Fruit fly (Drosophila melanogaster): ENCODE data around the gene MICAL-like.
A peak's percentile ranks its signal among the peaks of the same experiment; 100 is the strongest.

MICAL-like gene

DNA sequence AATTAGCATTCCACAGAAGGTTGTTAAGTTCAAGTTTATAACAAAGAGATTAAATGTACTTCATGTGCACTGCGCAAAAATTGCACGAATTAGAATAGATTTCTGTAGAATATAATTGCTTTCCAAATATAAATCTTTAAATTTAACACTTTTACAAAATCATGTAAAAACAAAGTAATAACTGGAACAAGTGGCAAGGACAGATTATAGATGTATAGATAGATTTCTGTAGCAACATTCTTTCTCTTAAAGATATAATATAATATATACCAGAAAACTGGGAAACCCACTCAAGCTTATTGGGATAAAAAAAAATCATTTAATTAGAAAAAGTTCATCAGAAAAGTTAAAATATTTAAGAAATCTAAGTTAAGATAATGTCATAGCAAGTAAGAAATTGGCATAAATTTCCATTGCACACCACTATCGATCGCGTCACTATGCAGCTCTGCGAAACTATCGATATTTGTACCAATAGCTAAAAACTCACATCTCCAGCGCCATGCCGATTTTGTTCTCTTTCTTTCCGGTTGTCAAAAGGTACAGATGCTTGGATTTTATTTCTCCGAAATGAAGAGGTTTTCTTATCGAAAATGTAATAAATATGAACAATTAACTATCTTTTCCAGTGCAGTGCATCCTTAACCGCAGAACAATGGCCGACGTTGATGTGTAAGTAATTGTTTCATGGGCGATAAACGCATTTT is 7.9 kb upstream of the MICAL-like start, which contains the start of gene RpS12 (continued):
- TF ChIP-seq CG3919 (GFP tag; optimal IDR thresholded peaks at IDR 0.05) (peak; percentile 77), dac (GFP tag; optimal IDR thresholded peaks at IDR 0.05) (peak; percentile 3), Hr39 (GFP tag; optimal IDR thresholded peaks at IDR 0.05) (peak; percentile 75), Sox14 (GFP tag; optimal IDR thresholded peaks at IDR 0.05) (peak; percentile 54), svp (GFP tag) (peak; percentile 65), CG7368 (GFP tag; optimal IDR thresholded peaks at IDR 0.05) (peak; percentile 46), CG6276 (GFP tag; optimal IDR thresholded peaks at IDR 0.05) (peak; percentile 0), salr (GFP tag; optimal IDR thresholded peaks at IDR 0.05) (peak; percentile 60 to 66), Hr38 (GFP tag; optimal IDR thresholded peaks at IDR 0.05) (no peak), CG8632 (GFP tag; optimal IDR thresholded peaks at IDR 0.05) (peak; percentile 59)

DNA sequence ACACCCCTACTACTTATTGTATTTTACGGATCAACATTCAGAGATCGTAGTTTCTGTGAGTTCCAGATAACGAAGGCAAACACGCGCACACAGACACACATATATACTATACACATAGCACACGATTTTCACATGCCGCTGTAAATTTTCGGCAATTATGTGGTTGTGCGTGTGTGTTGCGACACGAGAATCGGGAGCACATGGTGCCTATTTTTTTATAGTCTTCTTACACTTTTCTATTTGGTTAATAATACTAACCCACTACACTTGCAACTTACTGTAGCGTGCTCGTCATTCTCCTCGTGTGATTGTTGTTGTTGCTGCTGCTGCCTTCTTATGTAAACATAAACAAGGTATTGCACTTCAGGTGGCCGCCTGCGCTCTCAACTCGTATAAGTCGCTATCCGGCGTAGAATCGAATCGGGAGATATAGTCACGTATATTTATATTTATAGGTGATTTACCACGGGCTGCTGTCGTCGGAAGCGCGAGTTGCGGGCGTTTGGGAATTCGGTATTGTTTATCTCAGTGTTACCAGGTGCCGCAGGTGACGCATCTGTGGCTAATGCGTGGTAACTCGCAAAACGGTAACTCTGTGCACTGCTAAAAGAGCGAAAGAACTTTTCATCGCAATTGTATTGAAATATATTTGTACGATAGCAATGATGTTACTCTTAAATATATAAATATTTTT is 7.2 kb upstream of the MICAL-like start, which contains the start of gene Adk2:
Adk2 (minus strand) TSS at position 529 of the 694 bp plus-strand sequence.
- no peak for TF ChIP-seq fd59A (GFP tag; optimal IDR thresholded peaks at IDR 0.05)
- no peak for TF ChIP-seq CG6276 (GFP tag; optimal IDR thresholded peaks at IDR 0.05)
- no peak for TF ChIP-seq fd85E (GFP tag; optimal IDR thresholded peaks at IDR 0.05)
- TF ChIP-seq Hr38 (GFP tag; optimal IDR thresholded peaks at IDR 0.05), result no peak
- TF ChIP-seq CG11762 (GFP tag; optimal IDR thresholded peaks at IDR 0.05; ENCODE audit: insufficient read depth), result no peak
- peak; percentile 5 for TF ChIP-seq Smox (GFP tag; optimal IDR thresholded peaks at IDR 0.05)
- TF ChIP-seq CG8632 (GFP tag; optimal IDR thresholded peaks at IDR 0.05), result no peak
- no peak for TF ChIP-seq Ets96B (tag; optimal IDR thresholded peaks at IDR 0.05)
- no peak for TF ChIP-seq CG8119 (GFP tag; IDR thresholded peaks at IDR 0.05)
- TF ChIP-seq Sox102F (GFP tag; optimal IDR thresholded peaks at IDR 0.05), result no peak
- no peak for TF ChIP-seq CG16779 (tag; optimal IDR thresholded peaks at IDR 0.05)
- no peak for TF ChIP-seq CG6808 (GFP tag; optimal IDR thresholded peaks at IDR 0.05)
- TF ChIP-seq esn (GFP tag; optimal IDR thresholded peaks at IDR 0.05), result no peak
- TF ChIP-seq CG11902 (GFP tag; optimal IDR thresholded peaks at IDR 0.05), result no peak
- TF ChIP-seq Eip78C (GFP tag), result peak; percentile 38
- no peak for TF ChIP-seq Lpt (GFP tag; optimal IDR thresholded peaks at IDR 0.05)
- no peak for TF ChIP-seq OdsH (GFP tag; optimal IDR thresholded peaks at IDR 0.05)
- no peak for TF ChIP-seq CG34406 (GFP tag; optimal IDR thresholded peaks at IDR 0.05)
- no peak for TF ChIP-seq lz (GFP tag; optimal IDR thresholded peaks at IDR 0.05)
- no peak for TF ChIP-seq pdm3 (GFP tag; optimal IDR thresholded peaks at IDR 0.05)
- no peak for TF ChIP-seq CG10631 (GFP tag; optimal IDR thresholded peaks at IDR 0.05)
- peak; percentile 13 for TF ChIP-seq vri (GFP tag; optimal IDR thresholded peaks at IDR 0.05)
- TF ChIP-seq dac (GFP tag; optimal IDR thresholded peaks at IDR 0.05), result no peak
- no peak for TF ChIP-seq CG1621 (tag; optimal IDR thresholded peaks at IDR 0.05)
- TF ChIP-seq eg (GFP tag; IDR thresholded peaks at IDR 0.05), result peak; percentile 59
- TF ChIP-seq topi (GFP tag; optimal IDR thresholded peaks at IDR 0.05), result peak; percentile 6
- TF ChIP-seq CG3919 (GFP tag; optimal IDR thresholded peaks at IDR 0.05), result peak; percentile 50
- TF ChIP-seq CG6792 (GFP tag; optimal IDR thresholded peaks at IDR 0.05), result no peak
- TF ChIP-seq dsx (GFP tag; optimal IDR thresholded peaks at IDR 0.05; ENCODE audit: poor library complexity, severe bottlenecking), result no peak
- TF ChIP-seq CG15336 (GFP tag; IDR thresholded peaks at IDR 0.05), result 0 out of 2 replicates have a peak, but pooled peaks have one; percentile 8
- TF ChIP-seq cyc (GFP tag; optimal IDR thresholded peaks at IDR 0.05), result no peak
- TF ChIP-seq CG6854 (GFP tag; optimal IDR thresholded peaks at IDR 0.05), result peak; percentile 27
- no peak for TF ChIP-seq CG4318 (GFP tag; optimal IDR thresholded peaks at IDR 0.05)
- TF ChIP-seq Eip93F (GFP tag; optimal IDR thresholded peaks at IDR 0.05), result peak; percentile 42
- no peak for TF ChIP-seq CG10669 (GFP tag; optimal IDR thresholded peaks at IDR 0.05)
- no peak for TF ChIP-seq Eip75B (GFP tag; optimal IDR thresholded peaks at IDR 0.05)
- peak; percentile 38; the same call in 1 of the 2 replicates for TF ChIP-seq Gug (GFP tag; IDR thresholded peaks at IDR 0.05)
- TF ChIP-seq CG32006 (GFP tag; optimal IDR thresholded peaks at IDR 0.05), result no peak
- TF ChIP-seq CG3032 (tag; optimal IDR thresholded peaks at IDR 0.05), result no peak
- TF ChIP-seq CG7368 (GFP tag; optimal IDR thresholded peaks at IDR 0.05), result peak; percentile 12
- TF ChIP-seq fkh (GFP tag; optimal IDR thresholded peaks at IDR 0.05), result peak; percentile 77
- peak; percentile 52 for TF ChIP-seq CG6163 (GFP tag; IDR thresholded peaks at IDR 0.05)
- no peak for TF ChIP-seq achi (GFP tag; optimal IDR thresholded peaks at IDR 0.05)
